Worm (Caenorhabditis elegans): Measurements from ENCODE around the gene wdr-5.2.

DNA sequence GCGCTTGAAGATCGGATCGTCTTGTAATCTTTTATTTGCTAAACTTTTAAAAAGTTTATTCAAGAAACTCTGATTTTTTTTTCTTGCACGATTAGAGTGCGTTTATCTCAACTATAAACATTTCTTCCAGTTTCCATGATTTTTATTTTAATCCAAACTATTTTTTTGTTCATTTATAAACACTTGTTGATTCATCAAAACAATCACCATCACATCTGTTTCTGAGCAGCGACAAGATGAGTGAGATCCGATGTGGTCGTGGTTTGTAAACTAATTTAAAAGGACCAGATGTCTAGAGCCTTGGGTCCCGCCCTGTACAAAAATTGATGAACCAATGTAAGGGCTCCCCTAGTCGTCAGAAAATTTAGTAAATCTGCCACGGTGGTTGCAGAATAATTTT lies 51.3 kb downstream of the wdr-5.2 start:
- TF ChIP-seq ama-1 (optimal IDR thresholded peaks at IDR 0.05) (no peak), ama-1 (GFP tag; optimal IDR thresholded peaks at IDR 0.05) (no peak), unc-130 (GFP tag; optimal IDR thresholded peaks at IDR 0.05) (no peak), C17E4.6 (GFP tag; IDR thresholded peaks at IDR 0.05) (no peak), nhr-179 (tag; optimal IDR thresholded peaks at IDR 0.05) (no peak), ceh-79 (tag; optimal IDR thresholded peaks at IDR 0.05) (no peak), ets-4 (GFP tag; optimal IDR thresholded peaks at IDR 0.05) (no peak), C06A6.2 (GFP tag; conservative IDR thresholded peaks at IDR 0.05) (no peak), let-607 (tag; optimal IDR thresholded peaks at IDR 0.05) (no peak), snpc-1.3 (tag; optimal IDR thresholded peaks at IDR 0.05; ENCODE audit: insufficient read depth) (no peak)
